Fruit fly (Drosophila melanogaster) whole organism, embryonic: ENCODE data around the gene CG42758.
A peak's percentile ranks its signal among the peaks of the same experiment; 100 is the strongest.

Experiments
- Antp ChIP-seq: fragments of 200-800 bp; sonication (Bioruptor generic); optimal IDR thresholded peaks from 3 replicates; lab custom pipeline; 2016; ENCODE audit warnings: missing biosample characterization, missing genetic modification characterization
- BtbVII ChIP-seq: fragments of 200-800 bp; sonication (Bioruptor generic); optimal IDR thresholded peaks from 3 replicates; lab custom pipeline; 2017; ENCODE audit warnings: missing biosample characterization, mild to moderate bottlenecking, missing genetic modification characterization
- Bteb2 ChIP-seq: fragments of 200-800 bp; sonication (Bioruptor generic); optimal IDR thresholded peaks from 2 replicates; lab custom pipeline; 2016; ENCODE audit warnings: missing biosample characterization, missing genetic modification characterization
- CG10979 ChIP-seq: fragments of 200-800 bp; sonication (Bioruptor generic); optimal IDR thresholded peaks from 2 replicates; lab custom pipeline; 2018; ENCODE audit warnings: missing biosample characterization, mild to moderate bottlenecking, missing genetic modification characterization, moderate library complexity
- CG12071 ChIP-seq: fragments of 200-800 bp; sonication (Bioruptor generic); optimal IDR thresholded peaks from 3 replicates; lab custom pipeline; 2018; ENCODE audit warnings: missing biosample characterization, mild to moderate bottlenecking, missing genetic modification characterization
- CG14710 ChIP-seq: fragments of 200-800 bp; sonication (Bioruptor generic); optimal IDR thresholded peaks from 3 replicates; lab custom pipeline; 2019; ENCODE audit warnings: missing biosample characterization, mild to moderate bottlenecking, missing genetic modification characterization, moderate library complexity
- CG1602 ChIP-seq: fragments of 200-800 bp; sonication (Bioruptor generic); optimal IDR thresholded peaks from 3 replicates; lab custom pipeline; 2016; ENCODE audit warnings: missing biosample characterization, missing genetic modification characterization
- CG16815 ChIP-seq: fragments of 200-800 bp; sonication (Bioruptor generic); optimal IDR thresholded peaks from 3 replicates; lab custom pipeline; 2017; ENCODE audit warnings: missing biosample characterization, mild to moderate bottlenecking, missing genetic modification characterization
- CG18262 ChIP-seq: fragments of 200-800 bp; optimal IDR thresholded peaks from 3 replicates; lab custom pipeline; 2019; ENCODE audit warnings: missing biosample characterization, mild to moderate bottlenecking, missing genetic modification characterization, moderate library complexity
- CG1832 ChIP-seq: fragments of 200-800 bp; sonication (Bioruptor generic); optimal IDR thresholded peaks from 2 replicates; lab custom pipeline; 2017; ENCODE audit warnings: missing biosample characterization, mild to moderate bottlenecking, missing genetic modification characterization, inconsistent platforms
- CG2712 ChIP-seq: fragments of 200-800 bp; optimal IDR thresholded peaks from 3 replicates; lab custom pipeline; 2019; ENCODE audit warnings: missing biosample characterization, mild to moderate bottlenecking, missing genetic modification characterization, moderate library complexity
- CG2875 ChIP-seq: fragments of 200-800 bp; sonication (Bioruptor generic); optimal IDR thresholded peaks from 2 replicates; lab custom pipeline; 2017; ENCODE audit warnings: missing biosample characterization, mild to moderate bottlenecking, missing genetic modification characterization, missing genetic modification reagents
- CG30403 ChIP-seq: fragments of 200-800 bp; sonication (Bioruptor generic); optimal IDR thresholded peaks from 3 replicates; lab custom pipeline; 2016; ENCODE audit warnings: missing biosample characterization, missing genetic modification characterization
- CG32772 ChIP-seq: fragments of 200-800 bp; sonication (Bioruptor generic); IDR thresholded peaks from 2 replicates; pipeline ENCODE4 v1.3.6; 2022; ENCODE audit warnings: missing biosample characterization, missing genetic modification characterization
- CG4328 ChIP-seq: fragments of 200-800 bp; sonication (Bioruptor generic); optimal IDR thresholded peaks from 3 replicates; lab custom pipeline; 2017; ENCODE audit warnings: missing biosample characterization, missing genetic modification reagents, missing genetic modification characterization
- CG5953 ChIP-seq: fragments of 200-800 bp; sonication (Bioruptor generic); IDR thresholded peaks from 2 replicates; pipeline ENCODE4 v1.3.6; 2022; ENCODE audit warnings: missing biosample characterization, missing genetic modification characterization
- CG6791 ChIP-seq: fragments of 200-800 bp; sonication (Bioruptor generic); IDR thresholded peaks from 3 replicates; pipeline ENCODE4 v1.3.6; 2022; ENCODE audit warnings: missing biosample characterization, missing genetic modification characterization; ENCODE audit not compliant: partially characterized antibody
- CG9727 ChIP-seq: fragments of 200-800 bp; sonication (Bioruptor generic); optimal IDR thresholded peaks from 3 replicates; lab custom pipeline; 2017; ENCODE audit warnings: missing biosample characterization, mild to moderate bottlenecking, missing genetic modification characterization
- D ChIP-seq, 2 experiments: fragments of 200-800 bp in 1 of 2; fragments of >200 bp in 1 of 2; sonication (Bioruptor generic) in 1 of 2; optimal IDR thresholded peaks; 2 replicates in 1 of 2; 3 replicates in 1 of 2; lab custom pipeline; 2017; ENCODE audit warnings: mild to moderate bottlenecking in 1 of 2, missing biosample characterization in 1 of 2, missing genetic modification characterization in 1 of 2, missing genetic modification reagents in 1 of 2
- GATAe ChIP-seq: fragments of 200-800 bp; sonication (Bioruptor generic); conservative IDR thresholded peaks from 2 replicates; pipeline ENCODE4 v1.3.6; 2022; ENCODE audit warnings: missing biosample characterization, missing genetic modification characterization
- Med ChIP-seq: fragments of 200-800 bp; sonication (Bioruptor generic); peaks from one replicate; lab custom pipeline; 2016; ENCODE audit warnings: missing biosample characterization, missing genetic modification characterization, mild to moderate bottlenecking, inconsistent platforms, moderate library complexity
- Optix ChIP-seq: fragments of 200-800 bp; sonication (Bioruptor generic); IDR thresholded peaks from 3 replicates; pipeline ENCODE4 v1.3.6; 2022; ENCODE audit warnings: missing biosample characterization, missing genetic modification characterization
- Six4 ChIP-seq: fragments of 200-800 bp; sonication (Bioruptor generic); optimal IDR thresholded peaks from 2 replicates; lab custom pipeline; 2016; ENCODE audit warnings: missing biosample characterization, missing genetic modification characterization
- Sox102F ChIP-seq: fragments of 200-800 bp; sonication (Bioruptor generic); optimal IDR thresholded peaks from 2 replicates; lab custom pipeline; 2018; ENCODE audit warnings: missing biosample characterization, mild to moderate bottlenecking, missing genetic modification characterization, moderate library complexity
- Sry-β ChIP-seq: fragments of 200-800 bp; sonication (Bioruptor generic); optimal IDR thresholded peaks from 2 replicates; lab custom pipeline; 2018; ENCODE audit warnings: missing biosample characterization, mild to moderate bottlenecking, missing genetic modification characterization, moderate library complexity
- Stat92E ChIP-seq, 3 experiments: fragments of >200 bp in 2 of 3; fragments of 200-800 bp in 1 of 3; sonication (Bioruptor generic) in 1 of 3; optimal IDR thresholded peaks; 2 replicates each; lab custom pipeline; 2017 to 2019; ENCODE audit warnings: missing biosample characterization in 3 of 3, missing genetic modification characterization in 3 of 3, mild to moderate bottlenecking in 1 of 3, moderate library complexity in 1 of 3
- Xbp1 ChIP-seq: fragments of 200-800 bp; sonication (Bioruptor generic); optimal IDR thresholded peaks from 3 replicates; lab custom pipeline; 2016; ENCODE audit warnings: missing biosample characterization, mild to moderate bottlenecking, missing genetic modification characterization
- Xrp1 ChIP-seq: fragments of 200-800 bp; sonication (Bioruptor generic); IDR thresholded peaks from 2 replicates; pipeline ENCODE4 v1.3.6; 2022; ENCODE audit warnings: missing biosample characterization, missing genetic modification characterization
- ara ChIP-seq: fragments of 200-800 bp; sonication (Bioruptor generic); IDR thresholded peaks from 2 replicates; pipeline ENCODE4 v1.3.6; 2022; ENCODE audit warnings: missing biosample characterization, missing genetic modification characterization
- btn ChIP-seq: fragments of 200-800 bp; sonication (Bioruptor generic); optimal IDR thresholded peaks from 2 replicates; lab custom pipeline; 2016; ENCODE audit warnings: missing biosample characterization, missing genetic modification characterization
- cad ChIP-seq: fragments of >200 bp; optimal IDR thresholded peaks from 2 replicates; lab custom pipeline; 2017; ENCODE audit warnings: missing biosample characterization, missing genetic modification characterization
- cato ChIP-seq: fragments of 200-800 bp; sonication (Bioruptor generic); optimal IDR thresholded peaks from 2 replicates; lab custom pipeline; 2016; ENCODE audit warnings: missing biosample characterization, missing genetic modification characterization, borderline replicate concordance
- chm ChIP-seq: fragments of 200-800 bp; sonication (Bioruptor generic); IDR thresholded peaks from 2 replicates; pipeline ENCODE4 v1.3.6; 2022; ENCODE audit warnings: missing biosample characterization, missing genetic modification characterization
- crc ChIP-seq: fragments of 200-800 bp; sonication (Bioruptor generic); optimal IDR thresholded peaks from 2 replicates; lab custom pipeline; 2016; ENCODE audit warnings: missing biosample characterization, missing genetic modification characterization
- esg ChIP-seq: fragments of 200-800 bp; sonication (Bioruptor generic); conservative IDR thresholded peaks from 2 replicates; pipeline ENCODE4 v1.3.6; 2022; ENCODE audit warnings: missing biosample characterization, missing genetic modification characterization
- gem ChIP-seq: fragments of 200-800 bp; sonication (Bioruptor generic); optimal IDR thresholded peaks from 2 replicates; lab custom pipeline; 2019; ENCODE audit warnings: missing biosample characterization, mild to moderate bottlenecking, missing genetic modification characterization, moderate library complexity
- hkb ChIP-seq, 2 experiments: fragments of 200-800 bp in 1 of 2; fragments of >200 bp in 1 of 2; sonication (Bioruptor generic) in 1 of 2; IDR thresholded peaks in 1 of 2; optimal IDR thresholded peaks in 1 of 2; 2 replicates each; pipeline versions ENCODE4 v1.3.6 to Lab custom; 2017 to 2022; ENCODE audit warnings: missing biosample characterization in 1 of 2, missing genetic modification characterization in 1 of 2
- ken ChIP-seq: fragments of 200-800 bp; sonication (Bioruptor generic); IDR thresholded peaks from 3 replicates; pipeline ENCODE4 v1.3.6; 2022; ENCODE audit warnings: missing biosample characterization, missing genetic modification characterization
- nmo ChIP-seq: fragments of 200-800 bp; sonication (Bioruptor generic); optimal IDR thresholded peaks from 2 replicates; lab custom pipeline; 2018; ENCODE audit warnings: missing biosample characterization, mild to moderate bottlenecking, missing genetic modification characterization, moderate library complexity
- nom ChIP-seq: fragments of 200-800 bp; sonication (Bioruptor generic); optimal IDR thresholded peaks from 2 replicates; lab custom pipeline; 2017; ENCODE audit warnings: missing biosample characterization, missing genetic modification characterization, mild to moderate bottlenecking, moderate library complexity, missing genetic modification reagents
- prd ChIP-seq, 3 experiments: fragments of >200 bp in 2 of 3; fragments of 200-800 bp in 1 of 3; sonication (Bioruptor generic) in 1 of 3; optimal IDR thresholded peaks in 2 of 3; IDR thresholded peaks in 1 of 3; 2 replicates in 2 of 3; 3 replicates in 1 of 3; pipeline versions ENCODE4 v1.3.6 to Lab custom; 2017 to 2022; ENCODE audit warnings: missing biosample characterization in 1 of 3, missing genetic modification characterization in 1 of 3
- ranshi ChIP-seq: fragments of 200-800 bp; sonication (Bioruptor generic); IDR thresholded peaks from 2 replicates; pipeline ENCODE4 v1.3.6; 2022; ENCODE audit warnings: missing biosample characterization, missing genetic modification characterization
- row ChIP-seq: fragments of 200-800 bp; sonication (Bioruptor generic); IDR thresholded peaks from 3 replicates; pipeline ENCODE4 v1.3.6; 2022; ENCODE audit warnings: missing biosample characterization, missing genetic modification characterization
- run ChIP-seq: fragments of 200-800 bp; sonication (Bioruptor generic); optimal IDR thresholded peaks from 3 replicates; lab custom pipeline; 2018; ENCODE audit warnings: missing biosample characterization, mild to moderate bottlenecking, missing genetic modification characterization
- trem ChIP-seq: fragments of 200-800 bp; optimal IDR thresholded peaks from 3 replicates; lab custom pipeline; 2019; ENCODE audit warnings: missing biosample characterization, mild to moderate bottlenecking, missing genetic modification characterization, moderate library complexity
- wek ChIP-seq: fragments of 200-800 bp; sonication (Bioruptor generic); optimal IDR thresholded peaks from 3 replicates; lab custom pipeline; 2018; ENCODE audit warnings: missing biosample characterization, mild to moderate bottlenecking, missing genetic modification characterization, moderate library complexity
- z ChIP-seq: fragments of 200-800 bp; sonication (Bioruptor generic); IDR thresholded peaks from 3 replicates; pipeline ENCODE4 v1.3.6; 2022; ENCODE audit warnings: missing biosample characterization, missing genetic modification characterization
- zfh1 ChIP-seq: fragments of 200-800 bp; sonication (Bioruptor generic); IDR thresholded peaks from 3 replicates; pipeline ENCODE4 v1.3.6; 2022; ENCODE audit warnings: missing biosample characterization, missing genetic modification characterization

CG42758 gene

DNA sequence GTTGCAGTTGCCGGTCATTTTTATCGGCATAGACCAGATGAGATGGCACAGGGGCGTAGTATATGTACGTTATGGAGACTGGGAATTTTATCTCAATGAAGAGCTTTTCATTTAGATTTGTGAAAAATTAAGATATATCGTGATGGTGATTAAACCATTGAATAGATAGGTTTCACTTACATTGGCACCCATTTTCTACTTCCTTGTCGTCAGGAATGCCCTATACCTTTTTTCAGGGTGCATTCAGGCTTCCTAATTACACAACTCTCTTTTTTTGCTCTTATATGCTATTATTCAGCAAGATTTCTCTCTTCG lies 14.4 kb upstream of the CG42758 start (continued):
- TF ChIP-seq ara (GFP tag; lab: Robert Waterston, UW) (0 out of 2 replicates have a peak, but pooled peaks have one; percentile 15), CG1602 (GFP tag; lab: Kevin White, UChicago) (no peak), crc (GFP tag; lab: Kevin White, UChicago) (no peak), esg (GFP tag; lab: Robert Waterston, UW) (no peak), nom (GFP tag; lab: Kevin White, UChicago) (peak; percentile 94), gem (tag; lab: Kevin White, UChicago) (peak; percentile 30), CG4328 (GFP tag; lab: Kevin White, UChicago) (no peak), Med (GFP tag; lab: Kevin White, UChicago) (peak; percentile 51), GATAe (no peak), Bteb2 (GFP tag; lab: Kevin White, UChicago) (no peak), cato (GFP tag; lab: Kevin White, UChicago) (no peak), CG30403 (GFP tag; lab: Kevin White, UChicago) (no peak), CG10979 (tag; lab: Kevin White, UChicago) (peak; percentile 50), btn (GFP tag; lab: Kevin White, UChicago) (no peak), CG2712 (peak; percentile 3), CG2875 (GFP tag; lab: Kevin White, UChicago) (peak; percentile 16), Xbp1 (GFP tag; lab: Kevin White, UChicago) (no peak), Xrp1 (GFP tag; lab: Robert Waterston, UW) (peak; percentile 26; the same call in 1 of the 2 replicates), D (optimal IDR thresholded peaks at IDR 0.05; lab: Kevin White, UChicago) (no peak), D (GFP tag; optimal IDR thresholded peaks at IDR 0.05; lab: Kevin White, UChicago) (peak; percentile 29), wek (GFP tag; lab: Kevin White, UChicago) (peak; percentile 2), Sox102F (GFP tag; lab: Kevin White, UChicago) (peak; percentile 14), chm (GFP tag; lab: Robert Waterston, UW) (no peak), row (0 out of 3 replicates have a peak, but pooled peaks have one; percentile 17), CG5953 (GFP tag; lab: Robert Waterston, UW) (no peak), trem (tag; lab: Kevin White, UChicago) (peak; percentile 24), ranshi (GFP tag; lab: Robert Waterston, UW) (0 out of 2 replicates have a peak, but pooled peaks have one; percentile 9), nmo (GFP tag; lab: Kevin White, UChicago) (peak; percentile 9), CG14710 (tag; lab: Kevin White, UChicago) (peak; percentile 2), CG18262 (tag; lab: Kevin White, UChicago) (peak; percentile 26), CG12071 (no peak), CG9727 (GFP tag; lab: Kevin White, UChicago) (peak; percentile 1), Stat92E (GFP tag; optimal IDR thresholded peaks at IDR 0.05; lab: Kevin White, UChicago) (no peak), z (GFP tag; lab: Robert Waterston, UW) (no peak), Optix (no peak), CG1832 (GFP tag; lab: Kevin White, UChicago) (no peak), zfh1 (GFP tag; lab: Robert Waterston, UW) (0 out of 3 replicates have a peak, but pooled peaks have one; percentile 55), Sry-β (GFP tag; lab: Kevin White, UChicago) (no peak), prd (optimal IDR thresholded peaks at IDR 0.05; lab: Kevin White, UChicago) (no peak), prd (GFP tag; IDR thresholded peaks at IDR 0.05; lab: Robert Waterston, UW) (0 out of 3 replicates have a peak, but pooled peaks have one; percentile 11), Six4 (GFP tag; lab: Kevin White, UChicago) (no peak), ken (GFP tag; lab: Robert Waterston, UW) (no peak), hkb (optimal IDR thresholded peaks at IDR 0.05; lab: Kevin White, UChicago) (no peak), hkb (GFP tag; IDR thresholded peaks at IDR 0.05; lab: Robert Waterston, UW) (no peak), CG6791 (GFP tag; lab: Robert Waterston, UW) (no peak), CG32772 (GFP tag; lab: Robert Waterston, UW) (no peak), run (tag; lab: Kevin White, UChicago) (no peak), cad (GFP tag; lab: Kevin White, UChicago) (no peak), Antp (no peak), BtbVII (GFP tag; lab: Kevin White, UChicago) (no peak), CG16815 (no peak)
